Worm (Caenorhabditis elegans): ENCODE data around the gene C38C3.3.

C38C3.3 gene

DNA sequence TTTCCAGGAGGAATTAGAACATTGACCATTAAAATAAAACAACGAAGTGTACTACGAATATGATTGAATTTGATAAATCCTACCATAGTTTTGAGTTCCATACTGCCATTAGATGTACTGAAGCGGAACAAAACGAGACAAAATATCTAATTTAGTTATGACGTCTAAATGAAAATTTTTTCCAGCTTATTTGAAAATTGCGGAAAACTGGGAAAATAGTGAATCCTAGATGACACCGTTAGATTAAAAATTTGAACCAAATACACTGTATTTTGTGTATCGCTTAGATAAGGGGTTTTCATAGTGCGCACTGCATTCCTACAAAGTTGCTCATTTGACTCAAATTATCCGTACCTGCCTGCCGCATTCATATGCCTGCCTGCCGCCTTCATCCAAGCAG is 35.7 kb downstream of the C38C3.3 start, which contains the start of gene K02H11.4:
Gene K02H11.4 (minus strand): TSS at position 101 of the 400 bp plus-strand sequence.
- no peak for TF ChIP-seq lsy-12 (tag; optimal IDR thresholded peaks at IDR 0.05)
- no peak for TF ChIP-seq nhr-76 (tag; optimal IDR thresholded peaks at IDR 0.05)
- no peak for TF ChIP-seq elt-2 (tag; optimal IDR thresholded peaks at IDR 0.05)
- TF ChIP-seq fkh-10 (GFP tag; optimal IDR thresholded peaks at IDR 0.05) = no peak
- TF ChIP-seq mdl-1 (tag; optimal IDR thresholded peaks at IDR 0.05) = no peak

DNA sequence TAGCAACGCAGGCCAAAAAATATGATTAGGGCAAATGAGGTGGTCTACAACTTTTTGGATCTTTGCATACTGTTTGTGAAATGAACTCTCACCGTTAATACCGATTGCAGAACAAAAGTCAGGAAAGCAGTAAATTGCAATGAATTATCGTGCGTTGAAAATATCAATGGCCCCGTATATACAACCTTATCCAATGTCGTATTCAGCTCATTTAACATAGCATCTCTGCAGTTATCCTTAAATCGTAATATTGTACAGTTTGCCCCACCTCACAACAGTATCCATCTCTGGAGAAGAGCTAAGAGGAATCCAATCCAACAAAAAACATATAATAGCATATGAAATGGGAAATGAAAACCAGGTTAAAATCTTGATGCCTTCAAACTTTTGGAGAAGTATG is 37.0 kb downstream of the C38C3.3 start:
- TF ChIP-seq zag-1 (tag; optimal IDR thresholded peaks at IDR 0.05) (no peak), fos-1 (tag; optimal IDR thresholded peaks at IDR 0.05) (no peak)

DNA sequence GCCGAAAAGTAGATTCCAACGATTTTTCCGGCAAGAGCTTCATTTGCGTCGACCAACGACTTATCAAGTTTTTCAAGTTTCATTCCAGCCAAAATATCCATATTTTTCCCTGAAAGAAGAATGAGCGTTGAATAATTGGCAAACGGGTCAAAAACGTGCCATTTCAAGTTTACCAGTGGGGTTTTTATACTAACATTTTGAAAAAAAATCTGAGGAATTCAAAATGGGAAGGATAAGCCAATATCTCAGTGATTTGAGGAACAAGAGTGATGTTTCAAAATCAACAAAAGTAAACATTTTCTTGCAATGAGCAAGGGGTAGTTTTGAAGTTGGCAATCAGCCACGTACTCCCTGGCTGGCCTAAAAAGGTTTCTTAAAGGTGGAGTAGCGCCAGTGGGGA is 38.9 kb downstream of the C38C3.3 start, which contains the start of gene trx-5:
Gene trx-5 (minus strand): TSS at position 101 of the 400 bp plus-strand sequence.
- TF ChIP-seq nhr-43 (tag; optimal IDR thresholded peaks at IDR 0.05; ENCODE audit: poor library complexity, severe bottlenecking) (no peak), R02D3.7 (tag; optimal IDR thresholded peaks at IDR 0.05) (no peak), elt-3 (tag; optimal IDR thresholded peaks at IDR 0.05) (no peak), egl-5 (tag; optimal IDR thresholded peaks at IDR 0.05) (no peak), ztf-11 (tag; optimal IDR thresholded peaks at IDR 0.05) (no peak), ztf-4 (tag; optimal IDR thresholded peaks at IDR 0.05) (no peak), elt-2 (tag; optimal IDR thresholded peaks at IDR 0.05) (no peak), lin-39 (tag; optimal IDR thresholded peaks at IDR 0.05) (no peak), ceh-16 (tag; optimal IDR thresholded peaks at IDR 0.05) (no peak), nhr-28 (tag; optimal IDR thresholded peaks at IDR 0.05) (no peak), zag-1 (tag; optimal IDR thresholded peaks at IDR 0.05) (no peak), mml-1 (tag; optimal IDR thresholded peaks at IDR 0.05) (no peak), nhr-12 (tag; optimal IDR thresholded peaks at IDR 0.05) (no peak), aly-2 (tag; optimal IDR thresholded peaks at IDR 0.05) (no peak), lsy-12 (tag; optimal IDR thresholded peaks at IDR 0.05) (no peak), nhr-77 (tag; optimal IDR thresholded peaks at IDR 0.05) (no peak), ceh-82 (tag; optimal IDR thresholded peaks at IDR 0.05) (no peak), nhr-76 (tag; optimal IDR thresholded peaks at IDR 0.05) (no peak)

DNA sequence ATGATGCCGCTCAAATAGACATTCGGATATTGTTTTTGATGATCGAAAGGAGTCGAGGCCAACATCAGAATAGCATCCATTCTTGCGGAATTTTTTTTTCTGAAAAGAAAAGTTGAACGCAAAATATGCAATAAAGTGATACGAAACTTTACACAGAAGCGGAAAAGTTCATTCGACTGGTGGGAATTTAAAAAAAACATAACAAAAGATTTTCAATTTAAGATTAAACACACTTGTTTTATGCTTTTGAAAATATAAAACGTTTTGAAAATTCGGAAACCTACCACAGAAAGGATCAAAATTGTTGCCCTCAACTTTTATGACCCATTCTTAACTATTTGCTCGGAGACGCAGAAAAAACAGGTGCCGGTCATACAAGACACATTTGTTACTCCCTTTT is 41.5 kb downstream of the C38C3.3 start, which contains the start of gene K02H11.9:
Gene K02H11.9 (minus strand): TSS at position 101 of the 400 bp plus-strand sequence.
- TF ChIP-seq egl-27 (tag; optimal IDR thresholded peaks at IDR 0.05) = no peak
- TF ChIP-seq nhr-12 (tag; optimal IDR thresholded peaks at IDR 0.05) = no peak
- TF ChIP-seq aly-2 (tag; optimal IDR thresholded peaks at IDR 0.05) = no peak
- no peak for TF ChIP-seq elt-1 (tag; optimal IDR thresholded peaks at IDR 0.05)
- TF ChIP-seq ceh-28 (tag; optimal IDR thresholded peaks at IDR 0.05) = no peak
- no peak for TF ChIP-seq ztf-4 (tag; optimal IDR thresholded peaks at IDR 0.05)
- TF ChIP-seq ama-1 (optimal IDR thresholded peaks at IDR 0.05) = no peak
- TF ChIP-seq lin-15B (tag; optimal IDR thresholded peaks at IDR 0.05) = no peak
- no peak for TF ChIP-seq nhr-67 (tag; optimal IDR thresholded peaks at IDR 0.05)
- TF ChIP-seq pha-4 (tag; optimal IDR thresholded peaks at IDR 0.05) = no peak
- no peak for TF ChIP-seq jun-1 (tag; optimal IDR thresholded peaks at IDR 0.05)
- no peak for TF ChIP-seq tbx-2 (tag; optimal IDR thresholded peaks at IDR 0.05)

DNA sequence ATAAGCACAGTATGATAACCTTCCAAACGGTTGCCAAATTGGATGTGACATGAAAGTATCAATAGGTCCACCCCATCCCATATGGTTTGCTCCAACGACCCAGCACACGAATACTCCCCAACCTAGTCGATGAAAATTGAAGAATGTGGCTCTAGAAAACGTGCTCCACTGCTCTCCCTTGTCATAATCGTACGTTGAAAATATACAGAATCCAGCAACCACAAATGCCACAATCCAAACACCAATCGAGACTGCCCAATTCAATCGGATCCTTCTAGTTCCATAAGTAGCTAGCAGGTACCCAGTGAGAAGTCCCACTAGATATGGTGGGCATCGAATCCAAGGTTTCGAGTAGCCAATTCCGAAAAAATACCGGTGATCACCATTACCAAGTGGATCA is 43.4 kb downstream of the C38C3.3 start:
- TF ChIP-seq jun-1 (tag; optimal IDR thresholded peaks at IDR 0.05) (no peak), egl-5 (tag; optimal IDR thresholded peaks at IDR 0.05) (no peak), daf-12 (tag; optimal IDR thresholded peaks at IDR 0.05) (no peak), zag-1 (tag; optimal IDR thresholded peaks at IDR 0.05) (no peak), unc-39 (tag; optimal IDR thresholded peaks at IDR 0.05) (no peak), sea-2 (GFP tag; optimal IDR thresholded peaks at IDR 0.05) (no peak), unc-62 (GFP tag; optimal IDR thresholded peaks at IDR 0.05) (no peak), lsy-12 (tag; optimal IDR thresholded peaks at IDR 0.05) (no peak), ztf-11 (tag; optimal IDR thresholded peaks at IDR 0.05) (no peak), pha-4 (tag; optimal IDR thresholded peaks at IDR 0.05) (no peak), nhr-237 (tag; optimal IDR thresholded peaks at IDR 0.05) (no peak), ama-1 (optimal IDR thresholded peaks at IDR 0.05) (no peak), nhr-12 (tag; optimal IDR thresholded peaks at IDR 0.05) (no peak), lin-39 (tag; optimal IDR thresholded peaks at IDR 0.05) (no peak), ceh-9 (tag; optimal IDR thresholded peaks at IDR 0.05) (no peak), nhr-77 (tag; optimal IDR thresholded peaks at IDR 0.05) (no peak), mdl-1 (tag; optimal IDR thresholded peaks at IDR 0.05) (no peak), elt-2 (tag; optimal IDR thresholded peaks at IDR 0.05) (no peak), nhr-67 (tag; optimal IDR thresholded peaks at IDR 0.05) (no peak)
